Fruit fly (Drosophila melanogaster): ENCODE measurements around the gene Cpr62Bc.

- TF ChIP-seq Myc (optimal IDR thresholded peaks at IDR 0.05) (no peak), Rel (GFP tag; optimal IDR thresholded peaks at IDR 0.05) (no peak), Rel (tag; optimal IDR thresholded peaks at IDR 0.05) (no peak), Dif (GFP tag; optimal IDR thresholded peaks at IDR 0.05; ENCODE audit: partially characterized antibody) (no peak), pan (optimal IDR thresholded peaks at IDR 0.05) (no peak), dmrt93B (GFP tag; optimal IDR thresholded peaks at IDR 0.05) (peak; percentile 41), tai (GFP tag; optimal IDR thresholded peaks at IDR 0.05) (no peak), psq (GFP tag; optimal IDR thresholded peaks at IDR 0.05) (no peak)
Observed at dm6 chr3L:1865121-1865727, 23.3 kb upstream of the Cpr62Bc start, which contains the start of the genes HBS1 and CG12025.

Measured in whole organism, wandering third instar larva.